Fruit fly (Drosophila melanogaster): ENCODE data around the gene CG34140.
A peak's percentile ranks its signal among the peaks of the same experiment; 100 is the strongest.

The CG34140 gene

dm6 chr3L:177938-178337, 6.3 kb downstream of the CG34140 start:
- TF ChIP-seq fru (GFP tag; optimal IDR thresholded peaks at IDR 0.05) (no peak), h (GFP tag; optimal IDR thresholded peaks at IDR 0.05) (no peak), Dif (GFP tag; optimal IDR thresholded peaks at IDR 0.05; ENCODE audit: partially characterized antibody) (no peak), N (GFP tag; optimal IDR thresholded peaks at IDR 0.05) (no peak), Jra (GFP tag; optimal IDR thresholded peaks at IDR 0.05) (no peak), Mio (GFP tag; optimal IDR thresholded peaks at IDR 0.05) (no peak), dl (GFP tag; optimal IDR thresholded peaks at IDR 0.05; ENCODE audit: insufficient read depth in 1 of 2, partially characterized antibody in 2 of 2) (no peak), CG32264 (GFP tag; optimal IDR thresholded peaks at IDR 0.05) (no peak), pan (optimal IDR thresholded peaks at IDR 0.05) (no peak), br (GFP tag; optimal IDR thresholded peaks at IDR 0.05) (no peak), Hr78 (GFP tag; optimal IDR thresholded peaks at IDR 0.05) (no peak), dsf (GFP tag; optimal IDR thresholded peaks at IDR 0.05; ENCODE audit: borderline replicate concordance) (no peak), psq (GFP tag; optimal IDR thresholded peaks at IDR 0.05) (no peak), Sp1 (GFP tag; optimal IDR thresholded peaks at IDR 0.05) (no peak), lola (GFP tag; optimal IDR thresholded peaks at IDR 0.05) (no peak), Hr83 (GFP tag; optimal IDR thresholded peaks at IDR 0.05; ENCODE audit: poor library complexity, severe bottlenecking) (no peak), Dfd (GFP tag; optimal IDR thresholded peaks at IDR 0.05) (no peak), usp (GFP tag; optimal IDR thresholded peaks at IDR 0.05) (no peak)

DNA sequence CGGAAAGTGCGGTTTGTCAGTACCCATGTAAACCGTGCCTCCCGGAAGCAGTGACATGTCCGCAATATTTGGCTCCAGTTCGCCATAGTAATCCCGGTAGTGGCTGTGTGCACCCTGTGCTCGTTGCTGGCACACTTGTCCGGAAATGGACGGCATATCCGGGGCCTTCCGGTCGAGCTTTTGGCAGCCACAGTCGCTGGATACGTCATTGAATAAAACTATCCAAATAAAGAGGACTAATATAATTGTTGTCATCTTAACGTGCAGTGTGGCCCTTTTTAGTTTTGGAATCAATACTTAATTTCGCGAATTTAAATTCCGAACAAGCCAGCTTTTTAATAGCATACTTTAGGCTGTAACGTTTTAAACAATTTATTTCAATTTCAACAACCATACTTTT, 8.3 kb downstream of the CG34140 start, which contains the start of gene CG7049:
TSS of gene CG7049 (minus strand) at position 280 of the 400 bp plus-strand sequence.
- TF ChIP-seq N (GFP tag; optimal IDR thresholded peaks at IDR 0.05) (peak; percentile 50), Hr83 (GFP tag; optimal IDR thresholded peaks at IDR 0.05; ENCODE audit: poor library complexity, severe bottlenecking) (no peak), pan (optimal IDR thresholded peaks at IDR 0.05) (no peak), tai (GFP tag; optimal IDR thresholded peaks at IDR 0.05) (no peak), Vsx2 (GFP tag; optimal IDR thresholded peaks at IDR 0.05; ENCODE audit: partially characterized antibody) (no peak), Myc (optimal IDR thresholded peaks at IDR 0.05) (peak; percentile 86)

- TF ChIP-seq foxo (GFP tag; optimal IDR thresholded peaks at IDR 0.05) = no peak
- TF ChIP-seq Dif (GFP tag; optimal IDR thresholded peaks at IDR 0.05; ENCODE audit: partially characterized antibody) = no peak
- TF ChIP-seq woc (GFP tag; optimal IDR thresholded peaks at IDR 0.05) = peak; percentile 10
- TF ChIP-seq HLH106 (tag; optimal IDR thresholded peaks at IDR 0.05) = no peak
- no peak for TF ChIP-seq Hr78 (GFP tag; optimal IDR thresholded peaks at IDR 0.05)
- no peak for TF ChIP-seq CG32264 (GFP tag; optimal IDR thresholded peaks at IDR 0.05)
- peak; percentile 54 for TF ChIP-seq Jra (GFP tag; optimal IDR thresholded peaks at IDR 0.05)
- no peak for TF ChIP-seq Hr83 (GFP tag; optimal IDR thresholded peaks at IDR 0.05; ENCODE audit: poor library complexity, severe bottlenecking)
- TF ChIP-seq GATAd (GFP tag; optimal IDR thresholded peaks at IDR 0.05) = no peak
- TF ChIP-seq psq (GFP tag; optimal IDR thresholded peaks at IDR 0.05) = no peak
- TF ChIP-seq CrebA (GFP tag; optimal IDR thresholded peaks at IDR 0.05; ENCODE audit: borderline replicate concordance) = no peak
- TF ChIP-seq rgr (GFP tag; optimal IDR thresholded peaks at IDR 0.05) = no peak
- no peak for TF ChIP-seq Abd-B (GFP tag; optimal IDR thresholded peaks at IDR 0.05)
These were observed 9.7 kb downstream of the CG34140 start for dm6 chr3L:174501-174900.

dm6 chr3L:171729-172128, 12.5 kb downstream of the CG34140 start:
- TF ChIP-seq N (GFP tag; optimal IDR thresholded peaks at IDR 0.05) = no peak
- TF ChIP-seq pan (optimal IDR thresholded peaks at IDR 0.05) = no peak
- no peak for TF ChIP-seq lola (GFP tag; optimal IDR thresholded peaks at IDR 0.05)
- TF ChIP-seq fru (GFP tag; optimal IDR thresholded peaks at IDR 0.05) = no peak
- no peak for TF ChIP-seq dmrt93B (GFP tag; optimal IDR thresholded peaks at IDR 0.05)
- no peak for TF ChIP-seq jim (GFP tag; optimal IDR thresholded peaks at IDR 0.05)
- TF ChIP-seq tai (GFP tag; optimal IDR thresholded peaks at IDR 0.05) = no peak
- TF ChIP-seq Dif (GFP tag; optimal IDR thresholded peaks at IDR 0.05; ENCODE audit: partially characterized antibody) = no peak
- TF ChIP-seq Mio (GFP tag; optimal IDR thresholded peaks at IDR 0.05) = no peak
- TF ChIP-seq Myc (optimal IDR thresholded peaks at IDR 0.05) = no peak
- no peak for TF ChIP-seq Sp1 (GFP tag; optimal IDR thresholded peaks at IDR 0.05)
- no peak for TF ChIP-seq rgr (GFP tag; optimal IDR thresholded peaks at IDR 0.05)
- TF ChIP-seq HLH106 (tag; optimal IDR thresholded peaks at IDR 0.05) = no peak
- no peak for TF ChIP-seq dsf (GFP tag; optimal IDR thresholded peaks at IDR 0.05; ENCODE audit: borderline replicate concordance)
- no peak for TF ChIP-seq OdsH (GFP tag; optimal IDR thresholded peaks at IDR 0.05)
- no peak for TF ChIP-seq CrebA (GFP tag; optimal IDR thresholded peaks at IDR 0.05; ENCODE audit: borderline replicate concordance)
- no peak for TF ChIP-seq woc (GFP tag; optimal IDR thresholded peaks at IDR 0.05)
- TF ChIP-seq br (GFP tag; optimal IDR thresholded peaks at IDR 0.05) = no peak
- no peak for TF ChIP-seq Vsx2 (GFP tag; optimal IDR thresholded peaks at IDR 0.05; ENCODE audit: partially characterized antibody)
- TF ChIP-seq GATAd (GFP tag; optimal IDR thresholded peaks at IDR 0.05) = no peak
